Worm (Caenorhabditis elegans) whole organism, L1 larva: ENCODE results near the gene sorf-2.

Experiments
- elt-2 ChIP-seq: sonication (generic microtip); optimal IDR thresholded peaks from 2 replicates; lab custom pipeline; 2016; ENCODE audit warnings: missing genetic modification characterization, mild to moderate bottlenecking, inconsistent platforms, missing compliant biosample characterization, missing genetic modification reagents
- nhr-20 ChIP-seq: sonication (generic microtip); optimal IDR thresholded peaks from 2 replicates; lab custom pipeline; 2016; ENCODE audit warnings: mild to moderate bottlenecking, missing genetic modification characterization, missing compliant biosample characterization
- unc-130 ChIP-seq: fragments of 150-350 bp; optimal IDR thresholded peaks from 2 replicates; lab custom pipeline; 2017; ENCODE audit warnings: missing biosample characterization, missing genetic modification characterization, inconsistent platforms
- ztf-11 ChIP-seq, 2 experiments: sonication (generic microtip); optimal IDR thresholded peaks; 2 replicates each; lab custom pipeline; 2016 to 2017; ENCODE audit warnings: missing genetic modification characterization in 2 of 2, missing biosample characterization in 1 of 2, missing compliant biosample characterization in 1 of 2

DNA sequence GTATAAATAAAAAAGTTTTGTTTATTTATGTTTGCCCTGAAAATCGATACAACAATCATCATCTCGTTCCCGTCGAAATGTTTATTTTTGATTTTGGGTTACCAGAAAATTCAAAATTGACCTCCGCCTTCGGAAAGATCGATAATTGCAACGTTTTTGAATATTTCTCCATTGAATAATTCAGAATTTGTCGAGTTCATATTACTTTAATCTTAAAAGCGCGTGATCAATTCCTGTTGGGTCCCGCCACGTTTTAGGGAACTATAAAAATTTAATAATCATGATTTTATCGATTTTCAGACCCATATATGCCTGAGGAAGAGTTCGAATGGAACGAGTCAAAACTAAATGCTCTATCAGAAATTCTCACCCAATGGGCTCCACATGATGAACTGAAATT lies at the start of gene sorf-2:
- TF ChIP-seq elt-2 (tag; lab: Kevin White, UChicago) (no peak), nhr-20 (tag; lab: Kevin White, UChicago) (no peak), ztf-11 (tag; optimal IDR thresholded peaks at IDR 0.05; lab: Kevin White, UChicago) (no peak), unc-130 (tag; lab: Kevin White, UChicago) (no peak)
